Worm (Caenorhabditis elegans): ENCODE data around the gene str-71.

DNA sequence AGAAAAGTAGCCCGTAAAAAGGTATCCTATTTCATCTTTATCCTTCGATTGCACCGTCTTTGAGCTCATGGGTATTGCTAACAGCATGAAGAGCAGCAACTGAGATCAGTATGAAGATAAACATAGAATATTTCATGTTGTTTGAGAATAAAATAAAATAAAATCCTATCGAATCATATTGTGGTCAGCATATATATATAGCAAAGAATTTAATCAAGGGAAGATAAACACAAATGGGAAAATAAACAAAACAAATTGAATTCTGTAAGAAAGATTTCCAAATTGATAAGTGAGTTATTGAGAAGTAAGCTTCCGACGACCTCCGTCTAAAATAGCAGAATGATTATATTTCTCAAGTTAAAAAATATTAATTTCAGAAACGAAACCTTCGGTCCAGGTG lies 15.3 kb downstream of the str-71 start, which contains the start of gene T26H5.10:
- TF ChIP-seq ama-1 (optimal IDR thresholded peaks at IDR 0.05): no peak
- TF ChIP-seq lsy-2 (tag; optimal IDR thresholded peaks at IDR 0.05): no peak
- TF ChIP-seq nhr-6 (tag; optimal IDR thresholded peaks at IDR 0.05): no peak
- no peak for TF ChIP-seq R02D3.7 (tag; optimal IDR thresholded peaks at IDR 0.05)
- no peak for TF ChIP-seq unc-130 (GFP tag; optimal IDR thresholded peaks at IDR 0.05)
- no peak for TF ChIP-seq nhr-76 (tag; optimal IDR thresholded peaks at IDR 0.05)
- TF ChIP-seq lin-13 (GFP tag; optimal IDR thresholded peaks at IDR 0.05): no peak
- no peak for TF ChIP-seq aha-1 (tag)
- TF ChIP-seq ztf-11 (tag; optimal IDR thresholded peaks at IDR 0.05): no peak
- TF ChIP-seq daf-16 (GFP tag; optimal IDR thresholded peaks at IDR 0.05): no peak
- no peak for TF ChIP-seq daf-16 (tag; optimal IDR thresholded peaks at IDR 0.05)
- TF ChIP-seq madf-5 (GFP tag; IDR thresholded peaks at IDR 0.05): no peak
- TF ChIP-seq nhr-11 (tag; optimal IDR thresholded peaks at IDR 0.05): no peak
- TF ChIP-seq unc-62 (GFP tag; optimal IDR thresholded peaks at IDR 0.05 in 1 of 2): no peak
- no peak for TF ChIP-seq unc-62 (tag; optimal IDR thresholded peaks at IDR 0.05)
